Fruit fly (Drosophila melanogaster) whole organism, wandering third instar larva: Measurements from ENCODE around the gene Chc.

Source experiments
- Abd-B ChIP-seq: fragments of >200 bp; optimal IDR thresholded peaks from 2 replicates; lab custom pipeline; 2017; ENCODE audit warnings: missing biosample characterization, missing genetic modification characterization
- CrebA ChIP-seq: fragments of 200-800 bp; sonication (Bioruptor generic); optimal IDR thresholded peaks from 2 replicates; lab custom pipeline; 2016; ENCODE audit warnings: missing biosample characterization, mild to moderate bottlenecking, missing genetic modification characterization, borderline replicate concordance
- Dfd ChIP-seq: fragments of >200 bp; optimal IDR thresholded peaks from 2 replicates; lab custom pipeline; 2017; ENCODE audit warnings: missing biosample characterization, missing genetic modification characterization
- HLH106 ChIP-seq: fragments of 200-800 bp; optimal IDR thresholded peaks from 3 replicates; lab custom pipeline; 2019; ENCODE audit warnings: missing biosample characterization, mild to moderate bottlenecking, missing genetic modification characterization, moderate library complexity
- Jra ChIP-seq: sonication (Bioruptor generic); optimal IDR thresholded peaks from 2 replicates; lab custom pipeline; 2016; ENCODE audit warnings: missing biosample characterization, missing genetic modification characterization
- Myc ChIP-seq: fragments of >200 bp; optimal IDR thresholded peaks from 2 replicates; lab custom pipeline; 2017
- OdsH ChIP-seq: fragments of 200-800 bp; sonication (Bioruptor generic); optimal IDR thresholded peaks from 2 replicates; lab custom pipeline; 2016; ENCODE audit warnings: missing biosample characterization, mild to moderate bottlenecking, missing genetic modification characterization
- Rel ChIP-seq, 2 experiments: fragments of 200-800 bp; sonication (Bioruptor generic) in 1 of 2; optimal IDR thresholded peaks; 2 replicates in 1 of 2; 3 replicates in 1 of 2; lab custom pipeline; 2016 to 2019; ENCODE audit warnings: mild to moderate bottlenecking in 2 of 2, missing biosample characterization in 2 of 2, missing genetic modification characterization in 2 of 2, moderate library complexity in 1 of 2
- dl ChIP-seq, 2 experiments: fragments of 175-275, 200-275 bp in 1 of 2; fragments of 200-275 bp in 1 of 2; sonication (Bioruptor generic); optimal IDR thresholded peaks; lab custom pipeline; 2018; ENCODE audit warnings: mild to moderate bottlenecking in 2 of 2, missing biosample characterization in 2 of 2, missing genetic modification characterization in 2 of 2, moderate library complexity in 2 of 2; ENCODE audit not compliant: partially characterized antibody in 2 of 2, insufficient read depth in 1 of 2
- dmrt93B ChIP-seq: fragments of 200-800 bp; sonication (Bioruptor generic); optimal IDR thresholded peaks from 2 replicates; lab custom pipeline; 2018; ENCODE audit warnings: missing biosample characterization, mild to moderate bottlenecking, missing genetic modification characterization
- ey ChIP-seq: fragments of 200-800 bp; sonication (Bioruptor generic); optimal IDR thresholded peaks from 2 replicates; lab custom pipeline; 2016; ENCODE audit warnings: missing biosample characterization, missing genetic modification characterization
- fru ChIP-seq: fragments of 200-800 bp; sonication (Bioruptor generic); optimal IDR thresholded peaks from 3 replicates; lab custom pipeline; 2016; ENCODE audit warnings: missing biosample characterization, mild to moderate bottlenecking, missing genetic modification characterization
- pan ChIP-seq: fragments of >200 bp; optimal IDR thresholded peaks from 2 replicates; lab custom pipeline; 2017
- sage ChIP-seq: fragments of 200-800 bp; sonication (Bioruptor generic); optimal IDR thresholded peaks from 2 replicates; lab custom pipeline; 2016; ENCODE audit warnings: missing biosample characterization, mild to moderate bottlenecking, missing genetic modification characterization

DNA sequence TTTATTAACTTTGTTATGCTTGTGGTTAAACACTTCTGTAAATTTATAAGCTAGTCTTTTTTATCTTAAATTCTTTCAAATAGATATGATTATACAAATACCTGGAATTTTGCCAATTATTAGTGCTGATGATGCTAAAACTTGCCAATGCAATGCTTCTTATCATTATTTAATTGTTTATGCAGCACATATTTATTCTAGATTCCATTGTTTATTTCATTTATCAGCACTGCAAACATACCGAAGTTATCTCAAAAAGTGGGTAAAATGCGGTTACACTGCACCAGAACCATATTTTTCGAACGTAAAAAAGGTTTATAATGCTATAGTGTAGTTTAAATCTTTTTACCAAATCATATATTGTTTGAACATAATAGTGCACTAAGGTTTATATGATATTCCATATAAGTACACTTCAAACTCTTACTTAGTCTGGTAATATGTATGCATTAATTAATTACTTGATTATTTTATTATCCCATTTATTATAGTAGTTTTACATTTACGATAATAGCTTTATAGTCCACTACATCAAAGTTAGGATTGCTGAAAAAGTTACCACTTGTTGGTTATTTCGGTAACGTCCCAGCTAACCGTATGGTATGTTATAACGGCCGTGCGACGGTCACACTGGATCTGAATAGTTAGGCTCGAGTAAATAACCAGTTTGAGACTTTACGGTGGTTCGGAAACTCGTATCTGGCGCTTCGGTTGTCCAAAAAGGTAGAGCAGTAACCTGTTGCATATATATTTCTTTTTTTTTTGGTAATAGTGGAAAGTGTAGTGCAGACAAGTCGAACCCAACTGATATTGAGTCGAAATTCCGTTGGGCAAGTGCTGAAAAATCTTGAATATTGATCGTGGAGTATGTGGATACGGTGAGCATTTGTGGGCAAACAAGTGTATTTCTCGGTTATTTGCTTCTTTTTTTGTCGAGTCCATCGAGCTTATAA, 46.8 kb downstream of the Chc start, which contains the start of gene Rhp:
- TF ChIP-seq Jra (GFP tag; lab: Kevin White, UChicago) (no peak), Myc (lab: Kevin White, UChicago) (no peak), OdsH (GFP tag; lab: Kevin White, UChicago) (peak; percentile 66), fru (peak; percentile 5), Dfd (GFP tag; lab: Kevin White, UChicago) (no peak), Rel (GFP tag; optimal IDR thresholded peaks at IDR 0.05; lab: Kevin White, UChicago) (no peak), Rel (tag; optimal IDR thresholded peaks at IDR 0.05; lab: Kevin White, UChicago) (no peak), sage (GFP tag; lab: Kevin White, UChicago) (peak; percentile 34), dmrt93B (GFP tag; lab: Kevin White, UChicago) (no peak), Abd-B (GFP tag; lab: Kevin White, UChicago) (no peak), HLH106 (peak; percentile 9), CrebA (GFP tag; lab: Kevin White, UChicago) (no peak), dl (GFP tag; optimal IDR thresholded peaks at IDR 0.05; lab: Kevin White, UChicago; ENCODE audit: insufficient read depth in 1 of 2, partially characterized antibody in 2 of 2) (no peak), ey (GFP tag; lab: Kevin White, UChicago) (no peak), pan (lab: Kevin White, UChicago) (no peak)
